Fruit fly (Drosophila melanogaster) whole organism, adult: ENCODE results near the gene ORMDL.

Experiments
- CG11617 ChIP-seq: fragments of 200-800 bp; sonication (Bioruptor generic); optimal IDR thresholded peaks from 2 replicates; lab custom pipeline; 2017; ENCODE audit warnings: mild to moderate bottlenecking, missing biosample characterization, missing genetic modification reagents, missing genetic modification characterization
- CG14711 ChIP-seq: fragments of 200-800 bp; sonication (Bioruptor generic); optimal IDR thresholded peaks from 2 replicates; lab custom pipeline; 2018; ENCODE audit warnings: missing biosample characterization, mild to moderate bottlenecking, missing genetic modification characterization, moderate library complexity
- CG5204 ChIP-seq: fragments of 200-800 bp; sonication (Bioruptor generic); optimal IDR thresholded peaks from 2 replicates; lab custom pipeline; 2016; ENCODE audit warnings: missing biosample characterization, missing genetic modification characterization
- Hr96 ChIP-seq: fragments of 200-800 bp; sonication (Bioruptor generic); optimal IDR thresholded peaks from 2 replicates; lab custom pipeline; 2016; ENCODE audit warnings: missing biosample characterization, missing genetic modification characterization
- cic ChIP-seq: fragments of 200-800 bp; sonication (Bioruptor generic); optimal IDR thresholded peaks from 2 replicates; lab custom pipeline; 2017; ENCODE audit warnings: missing biosample characterization, mild to moderate bottlenecking, missing genetic modification characterization, moderate library complexity

DNA sequence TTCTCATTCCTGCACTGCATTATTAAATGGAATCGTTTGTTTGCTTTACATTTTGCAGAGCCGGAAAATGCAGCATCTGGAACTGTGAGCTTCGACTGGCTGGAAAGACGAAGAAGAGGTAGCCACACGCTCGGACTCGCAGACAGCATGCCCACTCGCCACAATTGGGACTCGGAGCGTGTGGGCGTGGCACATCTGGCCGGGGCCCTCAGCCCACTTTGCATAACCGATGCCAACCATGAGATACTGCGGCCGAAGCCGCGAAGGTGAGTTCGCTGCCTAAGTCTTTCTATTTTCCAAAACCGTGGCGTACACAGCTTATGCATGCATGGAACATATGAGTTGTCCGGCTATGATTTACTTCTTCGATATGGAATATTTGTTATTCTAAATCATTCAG is 17.0 kb downstream of the ORMDL start:
- TF ChIP-seq cic (GFP tag; lab: Kevin White, UChicago): no peak
- TF ChIP-seq CG5204 (GFP tag; lab: Kevin White, UChicago): no peak
- no peak for TF ChIP-seq Hr96
- no peak for TF ChIP-seq CG11617
- TF ChIP-seq CG14711 (tag; lab: Kevin White, UChicago): no peak
